Worm (Caenorhabditis elegans) whole organism, mixed stage, embryonic: ENCODE measurements around the gene F56D3.1.
"Not testable (repeated sequence)": the region's sequence is repeated elsewhere in the genome, so short reads cannot be mapped to it uniquely, and the experiment has no call there.

ENCODE experiments used
- M03D4.4 ChIP-seq: sonication (generic microtip); optimal IDR thresholded peaks from 2 replicates; lab custom pipeline; 2017; ENCODE audit warnings: mild to moderate bottlenecking, missing genetic modification characterization, missing compliant biosample characterization
- bed-3 ChIP-seq: fragments of 200-800 bp; sonication (Bioruptor generic); optimal IDR thresholded peaks from 3 replicates; lab custom pipeline; 2018; ENCODE audit warnings: mild to moderate bottlenecking, missing genetic modification characterization, moderate library complexity, missing compliant biosample characterization
- blmp-1 ChIP-seq: fragments of 150-350 bp; optimal IDR thresholded peaks from 2 replicates; lab custom pipeline; 2014; ENCODE audit warnings: missing biosample characterization, missing genetic modification characterization
- ceh-39 ChIP-seq: fragments of 150-350 bp; optimal IDR thresholded peaks from 2 replicates; lab custom pipeline; 2014; ENCODE audit warnings: missing biosample characterization, missing genetic modification characterization
- ceh-43 ChIP-seq: fragments of 200-800 bp; sonication (Bioruptor generic); optimal IDR thresholded peaks from 2 replicates; lab custom pipeline; 2018; ENCODE audit warnings: mild to moderate bottlenecking, missing genetic modification characterization, moderate library complexity, missing compliant biosample characterization
- ceh-83 ChIP-seq: fragments of 200-800 bp; sonication (Bioruptor generic); optimal IDR thresholded peaks from 2 replicates; lab custom pipeline; 2018; ENCODE audit warnings: mild to moderate bottlenecking, missing genetic modification characterization, missing compliant biosample characterization
- ces-1 ChIP-seq: fragments of 150-350 bp; optimal IDR thresholded peaks from 2 replicates; lab custom pipeline; 2014; ENCODE audit warnings: missing biosample characterization, missing genetic modification reagents, missing genetic modification characterization
- drap-1 ChIP-seq: fragments of 200-800 bp; sonication (Bioruptor generic); optimal IDR thresholded peaks from 3 replicates; lab custom pipeline; 2018; ENCODE audit warnings: mild to moderate bottlenecking, missing genetic modification characterization, missing compliant biosample characterization
- elt-1 ChIP-seq: sonication (generic microtip); optimal IDR thresholded peaks from 2 replicates; lab custom pipeline; 2017; ENCODE audit warnings: missing genetic modification characterization, mild to moderate bottlenecking, missing compliant biosample characterization, antibody characterized with exemption, moderate library complexity, borderline replicate concordance; ENCODE audit not compliant: insufficient read depth
- elt-3 ChIP-seq: fragments of 150-350 bp; optimal IDR thresholded peaks from 2 replicates; lab custom pipeline; 2014; ENCODE audit warnings: missing biosample characterization, missing genetic modification characterization
- flh-1 ChIP-seq: fragments of 200-800 bp; sonication (Bioruptor generic); optimal IDR thresholded peaks from 2 replicates; lab custom pipeline; 2018; ENCODE audit warnings: mild to moderate bottlenecking, missing genetic modification characterization, moderate library complexity, missing compliant biosample characterization
- ham-2 ChIP-seq: fragments of 200-800 bp; sonication (Bioruptor generic); optimal IDR thresholded peaks from 2 replicates; lab custom pipeline; 2018; ENCODE audit warnings: mild to moderate bottlenecking, missing genetic modification characterization, missing compliant biosample characterization
- hlh-1 ChIP-seq: fragments of 150-350 bp; optimal IDR thresholded peaks from 2 replicates; lab custom pipeline; 2014; ENCODE audit warnings: missing biosample characterization, missing genetic modification reagents, missing genetic modification characterization
- lin-13 ChIP-seq: fragments of 150-350 bp; optimal IDR thresholded peaks from 2 replicates; lab custom pipeline; 2014; ENCODE audit warnings: missing biosample characterization, missing genetic modification characterization
- lin-32 ChIP-seq: fragments of 200-800 bp; sonication (Bioruptor generic); optimal IDR thresholded peaks from 2 replicates; lab custom pipeline; 2018; ENCODE audit warnings: mild to moderate bottlenecking, missing genetic modification characterization, missing compliant biosample characterization
- lsy-2 ChIP-seq: fragments of 150-350 bp; optimal IDR thresholded peaks from 2 replicates; lab custom pipeline; 2014; ENCODE audit warnings: missing biosample characterization, missing genetic modification characterization
- mab-5 ChIP-seq: fragments of 150-350 bp; optimal IDR thresholded peaks from 2 replicates; lab custom pipeline; 2014; ENCODE audit warnings: missing biosample characterization, missing genetic modification characterization
- mep-1 ChIP-seq: fragments of 150-350 bp; optimal IDR thresholded peaks from 2 replicates; lab custom pipeline; 2017; ENCODE audit warnings: missing biosample characterization, missing genetic modification reagents, missing genetic modification characterization, inconsistent platforms
- nhr-12 ChIP-seq: fragments of 150-350 bp; optimal IDR thresholded peaks from 2 replicates; lab custom pipeline; 2014; ENCODE audit warnings: missing biosample characterization, missing genetic modification characterization
- nhr-2 ChIP-seq: fragments of 150-350 bp; optimal IDR thresholded peaks from 2 replicates; lab custom pipeline; 2014; ENCODE audit warnings: missing biosample characterization, missing genetic modification characterization
- nhr-237 ChIP-seq: fragments of 150-350 bp; optimal IDR thresholded peaks from 2 replicates; lab custom pipeline; 2014; ENCODE audit warnings: missing biosample characterization, missing genetic modification characterization
- nhr-76 ChIP-seq: sonication (generic microtip); optimal IDR thresholded peaks from 2 replicates; lab custom pipeline; 2017; ENCODE audit warnings: missing biosample characterization, missing genetic modification characterization
- pha-4 ChIP-seq: fragments of 150-350 bp; optimal IDR thresholded peaks from 2 replicates; lab custom pipeline; 2018; ENCODE audit warnings: missing biosample characterization, missing genetic modification reagents, missing genetic modification characterization
- sem-2 ChIP-seq: fragments of 200-800 bp; sonication (Bioruptor generic); optimal IDR thresholded peaks from 2 replicates; lab custom pipeline; 2018; ENCODE audit warnings: mild to moderate bottlenecking, missing genetic modification characterization, missing compliant biosample characterization
- snpc-4 ChIP-seq: fragments of 150-350 bp; optimal IDR thresholded peaks from 2 replicates; lab custom pipeline; 2014; ENCODE audit warnings: missing biosample characterization, missing genetic modification characterization
- sptf-1 ChIP-seq: sonication (generic microtip); optimal IDR thresholded peaks from 2 replicates; lab custom pipeline; 2017; ENCODE audit warnings: mild to moderate bottlenecking, missing genetic modification characterization, moderate library complexity, missing compliant biosample characterization
- tbx-8 ChIP-seq: fragments of 200-800 bp; sonication (Bioruptor generic); optimal IDR thresholded peaks from 2 replicates; lab custom pipeline; 2018; ENCODE audit warnings: mild to moderate bottlenecking, missing genetic modification characterization, moderate library complexity, missing compliant biosample characterization
- unc-120 ChIP-seq: sonication (generic microtip); optimal IDR thresholded peaks from 2 replicates; lab custom pipeline; 2017; ENCODE audit warnings: missing genetic modification characterization, missing compliant biosample characterization; ENCODE audit not compliant: poor library complexity, severe bottlenecking
- zip-8 ChIP-seq: fragments of 150-350 bp; optimal IDR thresholded peaks from 2 replicates; lab custom pipeline; 2014; ENCODE audit warnings: missing biosample characterization, missing genetic modification characterization
- ztf-11 ChIP-seq: fragments of 150-350 bp; optimal IDR thresholded peaks from 2 replicates; lab custom pipeline; 2014; ENCODE audit warnings: missing biosample characterization, missing genetic modification characterization

F56D3.1 gene

DNA sequence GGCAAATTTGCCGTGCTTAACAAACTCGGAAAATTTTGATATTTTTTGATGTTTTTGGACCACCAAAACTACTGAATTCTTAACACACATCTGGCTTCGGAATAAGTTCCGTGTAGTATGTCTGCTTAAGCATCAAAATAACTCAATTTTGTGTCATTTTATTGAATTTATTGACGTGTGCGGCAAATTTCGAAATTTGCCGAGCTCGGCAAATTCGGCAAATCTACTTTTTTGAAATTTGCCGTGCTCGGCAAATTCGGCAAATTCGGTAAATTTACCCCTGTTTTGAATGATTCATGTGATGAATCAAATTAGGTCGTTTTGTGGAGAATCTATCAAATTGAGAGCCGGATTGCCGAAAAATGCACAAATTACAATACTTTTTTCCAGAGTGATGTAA, 10.9 kb upstream of the F56D3.1 start, which contains the start of gene ast-1:
TSS of gene ast-1 (minus strand) at position 101 of the 400 bp plus-strand sequence.
- not testable (repeated sequence) for TF ChIP-seq elt-1; nhr-76; ceh-43 (GFP tag; lab: Kevin White, UChicago)

DNA sequence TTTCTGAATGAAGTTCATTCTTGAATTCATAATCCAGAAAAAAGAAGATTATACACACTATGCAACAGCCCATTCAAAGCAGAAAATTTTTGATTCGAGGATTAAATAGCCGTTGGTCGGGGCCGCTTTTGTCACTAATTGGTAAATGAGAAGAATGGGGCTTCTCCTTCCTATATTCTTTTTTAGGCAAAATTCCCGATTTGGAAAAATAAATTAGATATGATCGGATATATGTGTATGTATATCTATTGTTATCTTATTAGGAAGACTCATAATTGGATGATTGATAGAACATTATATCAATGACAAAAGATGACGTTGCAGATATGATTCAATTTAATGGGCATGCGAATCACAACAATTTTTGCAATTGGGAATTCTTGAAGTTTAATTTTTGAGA, 4.1 kb downstream of the F56D3.1 start:
- no peak for TF ChIP-seq sem-2
- no peak for TF ChIP-seq snpc-4 (tag; lab: Kevin White, UChicago)
- TF ChIP-seq unc-120 (tag; lab: Kevin White, UChicago) = no peak
- TF ChIP-seq M03D4.4 (tag; lab: Kevin White, UChicago) = no peak
- TF ChIP-seq drap-1 = no peak
- TF ChIP-seq ceh-83 = no peak
- TF ChIP-seq mab-5 (tag; lab: Kevin White, UChicago) = no peak
- no peak for TF ChIP-seq tbx-8 (GFP tag; lab: Kevin White, UChicago)
- no peak for TF ChIP-seq nhr-2 (tag; lab: Kevin White, UChicago)
- no peak for TF ChIP-seq ztf-11 (tag; lab: Kevin White, UChicago)
- TF ChIP-seq ceh-43 (GFP tag; lab: Kevin White, UChicago) = no peak
- no peak for TF ChIP-seq zip-8 (tag; lab: Kevin White, UChicago)
- TF ChIP-seq bed-3 = no peak
- no peak for TF ChIP-seq nhr-12 (tag; lab: Kevin White, UChicago)
- TF ChIP-seq blmp-1 (tag; lab: Kevin White, UChicago) = no peak
- TF ChIP-seq lin-13 (tag; lab: Kevin White, UChicago) = no peak

DNA sequence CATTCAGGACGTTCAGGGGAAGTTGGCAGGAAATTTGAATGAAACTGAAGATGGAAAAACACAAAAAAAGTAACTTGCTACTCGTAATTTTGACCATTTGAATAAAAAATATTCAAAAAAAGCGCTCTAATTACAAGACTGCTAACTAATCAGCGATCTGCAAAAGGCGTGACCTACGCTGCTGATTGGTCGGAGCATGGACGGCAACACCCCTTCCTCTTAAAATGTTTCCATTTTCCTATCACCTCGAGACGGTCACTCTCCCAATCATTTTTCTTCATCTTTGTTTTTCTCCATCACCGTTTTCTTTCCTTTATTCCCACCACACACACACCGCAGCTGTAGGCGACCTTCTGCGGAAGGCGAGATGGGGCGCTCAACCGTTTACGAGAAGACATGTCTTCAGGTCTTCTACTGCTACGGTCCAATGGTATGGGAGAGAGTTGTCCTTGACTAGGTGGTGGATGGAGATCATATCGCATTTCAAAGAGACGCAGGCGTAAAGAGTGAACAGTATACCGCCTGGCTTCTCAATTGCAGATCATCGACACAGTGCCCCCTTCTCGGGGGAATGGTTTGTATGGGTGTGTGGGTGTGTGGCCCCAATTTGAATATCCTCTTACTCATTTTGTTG, 5.5 kb downstream of the F56D3.1 start:
- TF ChIP-seq ztf-11 (tag; lab: Kevin White, UChicago) (no peak), elt-1 (peak; percentile 69), nhr-237 (tag; lab: Kevin White, UChicago) (no peak)
- TF ChIP-seq, all 35 proteins: peak for 1

DNA sequence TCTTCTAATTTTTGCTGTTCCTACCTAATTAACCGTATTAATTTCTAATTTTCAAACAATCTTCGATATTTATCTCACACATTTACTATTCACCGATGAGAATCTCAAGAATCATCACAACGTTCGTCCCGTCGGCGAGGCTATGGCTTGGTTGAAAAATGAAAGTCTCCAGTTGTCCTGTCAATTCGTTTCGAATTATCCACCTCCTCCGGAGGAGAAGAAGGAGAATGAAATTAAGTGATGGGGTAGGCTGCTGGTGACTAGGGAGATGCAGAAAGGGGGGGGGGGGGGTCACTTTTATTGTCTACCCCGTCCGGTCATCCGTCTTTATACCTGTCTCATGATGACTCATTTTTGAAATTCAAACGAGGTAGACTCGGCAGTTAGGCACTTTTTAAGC, 6.7 kb downstream of the F56D3.1 start:
- TF ChIP-seq hlh-1 (tag; lab: Kevin White, UChicago) = no peak
- peak; percentile 54 for TF ChIP-seq ceh-83
- TF ChIP-seq, all 35 proteins: peak for 1

DNA sequence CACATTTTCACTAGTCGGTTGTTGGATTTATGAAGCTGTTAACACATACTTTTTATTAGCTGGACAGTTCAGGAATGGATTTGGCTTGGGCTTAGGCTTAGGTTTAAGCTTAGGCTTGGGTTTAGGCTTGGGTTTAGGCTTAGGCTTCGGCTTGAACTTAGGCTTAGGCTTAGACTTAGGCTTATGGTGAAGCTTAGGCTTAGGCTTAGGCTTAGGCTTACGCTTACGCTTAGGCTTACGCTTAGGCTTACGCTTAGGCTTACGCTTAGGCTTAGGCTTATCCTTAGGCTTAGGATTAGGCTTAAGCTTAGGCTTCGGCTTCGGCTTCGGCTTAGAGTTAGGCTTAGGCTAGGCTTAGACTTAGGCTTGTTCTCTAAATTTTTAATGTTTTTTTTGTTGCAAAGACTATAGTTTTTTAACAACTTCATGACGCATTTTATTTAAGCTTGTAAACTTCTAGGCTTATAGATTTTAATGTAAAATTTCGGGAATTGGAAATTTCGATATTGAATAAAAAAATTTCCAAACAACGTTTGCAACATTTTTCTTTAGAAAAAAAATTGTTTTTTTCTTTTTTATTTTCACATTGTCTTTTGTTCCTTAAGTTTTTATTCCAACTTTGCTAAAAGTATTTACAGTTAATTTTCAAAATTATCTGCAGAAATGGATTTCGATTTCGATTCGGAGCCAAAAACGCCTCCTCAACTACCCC, 9.1 kb downstream of the F56D3.1 start, which contains the start of gene R03H10.2:
TSS of gene R03H10.2 (plus strand) at position 662 of the 712 bp plus-strand sequence.
- TF ChIP-seq ham-2 (GFP tag; lab: Kevin White, UChicago) (peak; percentile 83), unc-120 (tag; lab: Kevin White, UChicago) (no peak)

DNA sequence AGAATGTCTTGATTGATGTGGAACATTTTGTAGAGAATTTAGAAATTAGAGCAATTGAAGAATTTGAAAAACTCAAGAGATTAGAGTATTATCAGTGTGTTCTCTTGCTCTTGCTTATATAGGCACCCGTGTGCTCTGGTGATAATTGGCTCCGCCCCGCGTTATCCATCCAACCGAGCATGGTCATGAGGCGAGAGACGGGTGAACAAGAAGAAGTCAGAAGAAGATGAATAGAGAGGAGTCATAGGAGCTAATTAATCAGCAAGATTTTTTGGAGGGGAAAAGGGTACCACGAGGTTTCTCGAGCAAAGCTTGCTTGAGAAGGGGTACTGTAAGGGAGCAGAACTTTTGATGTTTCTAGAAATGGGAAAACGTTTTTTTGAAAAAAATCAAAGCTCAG, 11.7 kb downstream of the F56D3.1 start:
- no peak for TF ChIP-seq nhr-12 (tag; lab: Kevin White, UChicago)
- TF ChIP-seq mep-1 = no peak
- TF ChIP-seq ces-1 = no peak
- no peak for TF ChIP-seq hlh-1 (tag; lab: Kevin White, UChicago)
- TF ChIP-seq M03D4.4 (tag; lab: Kevin White, UChicago) = no peak
- no peak for TF ChIP-seq pha-4 (tag; lab: Kevin White, UChicago)
- no peak for TF ChIP-seq lsy-2 (tag; lab: Kevin White, UChicago)
- no peak for TF ChIP-seq ceh-39 (tag; lab: Kevin White, UChicago)
- TF ChIP-seq lin-32 (GFP tag; lab: Kevin White, UChicago) = no peak
- no peak for TF ChIP-seq sptf-1
- TF ChIP-seq elt-3 (tag; lab: Kevin White, UChicago) = no peak
- TF ChIP-seq drap-1 = no peak
- TF ChIP-seq nhr-237 (tag; lab: Kevin White, UChicago) = no peak
- no peak for TF ChIP-seq flh-1
- no peak for TF ChIP-seq sem-2
- TF ChIP-seq, all 35 proteins: peak for 0
